Worm (Caenorhabditis elegans) whole organism, L4/young adult: ENCODE results near the gene C54C6.5.

ENCODE experiments used
- W03F9.2 ChIP-seq: fragments of 150-350 bp; optimal IDR thresholded peaks from 2 replicates; lab custom pipeline; 2014; ENCODE audit warnings: missing biosample characterization, missing genetic modification characterization
- him-1 ChIP-seq: sonication (generic microtip); optimal IDR thresholded peaks from 2 replicates; lab custom pipeline; 2016; ENCODE audit warnings: missing genotype, missing genetic modification reagents, missing genetic modification characterization, missing compliant biosample characterization

DNA sequence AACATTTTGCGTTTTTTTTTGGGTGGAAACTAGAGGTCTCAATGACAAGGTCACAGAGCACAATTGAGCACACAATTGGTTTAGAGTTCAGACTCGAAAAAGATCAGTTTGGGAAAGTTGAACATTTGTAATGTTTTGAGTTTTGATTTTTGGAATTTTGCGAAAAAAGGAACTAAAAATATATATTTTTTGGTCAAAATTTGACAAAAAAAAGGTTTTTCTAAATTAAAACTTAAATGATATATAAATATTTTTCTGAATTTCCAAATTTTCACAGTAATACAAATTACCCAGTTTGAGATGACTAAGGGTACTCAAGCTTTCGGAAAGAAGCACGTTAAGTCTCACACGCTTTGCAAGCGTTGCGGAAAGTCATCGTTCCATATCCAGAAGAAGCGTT, 21.3 kb downstream of the C54C6.5 start, which contains the start of gene rpl-37:
- TF ChIP-seq W03F9.2 (tag; lab: Kevin White, UChicago) (no peak), him-1 (tag; lab: Kevin White, UChicago) (no peak)
